Worm (Caenorhabditis elegans) whole organism, L4 larva: ENCODE measurements around the gene nxf-2.

Source experiments
- F37D6.2 ChIP-seq: sonication (generic microtip); optimal IDR thresholded peaks from 2 replicates; lab custom pipeline; 2016; ENCODE audit warnings: mild to moderate bottlenecking, missing genetic modification characterization, missing compliant biosample characterization
- F49E8.2 ChIP-seq: sonication (generic microtip); optimal IDR thresholded peaks from 2 replicates; lab custom pipeline; 2016; ENCODE audit warnings: missing compliant biosample characterization, mild to moderate bottlenecking, missing genetic modification characterization, borderline replicate concordance
- R02D3.7 ChIP-seq: fragments of 150-350 bp; sonication (generic microtip); optimal IDR thresholded peaks from 3 replicates; lab custom pipeline; 2014; ENCODE audit warnings: missing biosample characterization, missing genetic modification characterization
- T20F7.1 ChIP-seq: fragments of 200-800 bp; sonication (Bioruptor generic); optimal IDR thresholded peaks from 2 replicates; lab custom pipeline; 2018; ENCODE audit warnings: mild to moderate bottlenecking, missing genetic modification characterization, missing compliant biosample characterization
- T26A8.4 ChIP-seq: fragments of 200-800 bp; sonication (Bioruptor generic); IDR thresholded peaks from 2 replicates; pipeline ENCODE4 v1.3.6; 2022; ENCODE audit warnings: missing genetic modification characterization, missing compliant biosample characterization
- Y48G9A.11 ChIP-seq: fragments of 200-800 bp; sonication (Bioruptor generic); IDR thresholded peaks from 2 replicates; pipeline ENCODE4 v1.3.6; 2022; ENCODE audit warnings: missing genetic modification reagents, missing genetic modification characterization, missing compliant biosample characterization
- Y5F2A.4 ChIP-seq: fragments of 200-800 bp; sonication (Bioruptor generic); optimal IDR thresholded peaks from 2 replicates; lab custom pipeline; 2018; ENCODE audit warnings: mild to moderate bottlenecking, missing genetic modification characterization, missing compliant biosample characterization
- Y75B8A.6 ChIP-seq: fragments of 200-800 bp; sonication (Bioruptor generic); IDR thresholded peaks from 2 replicates; pipeline ENCODE4 v1.3.6; 2022; ENCODE audit warnings: missing genetic modification reagents, missing genetic modification characterization, missing compliant biosample characterization
- ZK337.2 ChIP-seq: fragments of 200-800 bp; sonication (Bioruptor generic); IDR thresholded peaks from 2 replicates; pipeline ENCODE4 v1.3.6; 2022; ENCODE audit warnings: missing genetic modification reagents, missing genetic modification characterization, missing compliant biosample characterization
- aly-2 ChIP-seq: sonication (generic microtip); optimal IDR thresholded peaks from 2 replicates; lab custom pipeline; 2018; ENCODE audit warnings: missing biosample characterization, missing genetic modification characterization
- ceh-44 ChIP-seq: fragments of 200-800 bp; sonication (Bioruptor generic); IDR thresholded peaks from 2 replicates; pipeline ENCODE4 v1.3.6; 2022; ENCODE audit warnings: missing genetic modification reagents, missing genetic modification characterization, missing compliant biosample characterization
- cey-2 ChIP-seq: sonication (generic microtip); optimal IDR thresholded peaks from 3 replicates; lab custom pipeline; 2017; ENCODE audit warnings: missing genetic modification characterization, mild to moderate bottlenecking, missing compliant biosample characterization, antibody characterized with exemption, borderline replicate concordance; ENCODE audit not compliant: insufficient read depth
- dmd-9 ChIP-seq: fragments of 200-800 bp; sonication (Bioruptor generic); IDR thresholded peaks from 2 replicates; pipeline ENCODE4 v1.3.6; 2022; ENCODE audit warnings: missing genetic modification reagents, missing genetic modification characterization, missing compliant biosample characterization
- duxl-1 ChIP-seq: sonication (generic microtip); optimal IDR thresholded peaks from 2 replicates; lab custom pipeline; 2016; ENCODE audit warnings: mild to moderate bottlenecking, missing genetic modification characterization, moderate library complexity, missing compliant biosample characterization; ENCODE audit not compliant: poor library complexity
- fkh-10 ChIP-seq: fragments of 150-350 bp; optimal IDR thresholded peaks from 2 replicates; lab custom pipeline; 2014; ENCODE audit warnings: missing biosample characterization, missing genetic modification reagents, missing genetic modification characterization
- fos-1 ChIP-seq: fragments of 150-350 bp; optimal IDR thresholded peaks from 2 replicates; lab custom pipeline; 2014; ENCODE audit warnings: missing biosample characterization, missing genetic modification characterization
- gei-8 ChIP-seq: fragments of 200-800 bp; sonication (Bioruptor generic); optimal IDR thresholded peaks from 2 replicates; lab custom pipeline; 2018; ENCODE audit warnings: mild to moderate bottlenecking, missing genetic modification characterization, missing compliant biosample characterization
- hif-1 ChIP-seq, 2 experiments: sonication (generic microtip); optimal IDR thresholded peaks; 2 replicates each; lab custom pipeline; 2016 to 2017; ENCODE audit warnings: missing compliant biosample characterization in 2 of 2, missing genetic modification characterization in 2 of 2, missing genetic modification reagents in 2 of 2, missing genotype in 2 of 2, mild to moderate bottlenecking in 1 of 2
- hlh-11 ChIP-seq: fragments of 200-800 bp; sonication (Bioruptor generic); optimal IDR thresholded peaks from 2 replicates; lab custom pipeline; 2018; ENCODE audit warnings: mild to moderate bottlenecking, missing genetic modification characterization, missing compliant biosample characterization
- hlh-30 ChIP-seq: sonication (generic microtip); optimal IDR thresholded peaks from 2 replicates; lab custom pipeline; 2017; ENCODE audit warnings: antibody characterized with exemption, mild to moderate bottlenecking, missing genetic modification characterization, missing compliant biosample characterization; ENCODE audit not compliant: insufficient read depth
- jun-1 ChIP-seq: fragments of 150-350 bp; optimal IDR thresholded peaks from 2 replicates; lab custom pipeline; 2014; ENCODE audit warnings: missing biosample characterization, missing genetic modification reagents, missing genetic modification characterization
- lin-13 ChIP-seq: fragments of 150-350 bp; optimal IDR thresholded peaks from 2 replicates; lab custom pipeline; 2014; ENCODE audit warnings: missing biosample characterization, missing genetic modification reagents, missing genetic modification characterization
- lin-15B ChIP-seq: fragments of 150-350 bp; sonication (generic microtip); optimal IDR thresholded peaks from 3 replicates; lab custom pipeline; 2014; ENCODE audit warnings: missing biosample characterization, missing genetic modification characterization
- lin-38 ChIP-seq: fragments of 200-800 bp; sonication (Bioruptor generic); IDR thresholded peaks from 2 replicates; pipeline ENCODE4 v1.3.6; 2022; ENCODE audit warnings: missing genetic modification reagents, missing genetic modification characterization, missing compliant biosample characterization
- lir-3 ChIP-seq: sonication (generic microtip); optimal IDR thresholded peaks from 2 replicates; lab custom pipeline; 2016; ENCODE audit warnings: mild to moderate bottlenecking, missing genetic modification characterization, missing compliant biosample characterization
- lsy-2 ChIP-seq, 2 experiments: fragments of 150-350 bp in 1 of 2; sonication (generic microtip) in 1 of 2; optimal IDR thresholded peaks; 2 replicates each; lab custom pipeline; 2014 to 2017; ENCODE audit warnings: missing biosample characterization in 2 of 2, missing genetic modification characterization in 2 of 2
- madf-9 ChIP-seq: fragments of 200-800 bp; sonication (Bioruptor generic); conservative IDR thresholded peaks from 2 replicates; pipeline ENCODE4 v1.3.6; 2022; ENCODE audit warnings: missing genetic modification reagents, missing genetic modification characterization, missing compliant biosample characterization
- mdl-1 ChIP-seq, 2 experiments: fragments of 150-350 bp in 1 of 2; sonication (generic microtip) in 1 of 2; optimal IDR thresholded peaks; 2 replicates each; lab custom pipeline; 2014 to 2017; ENCODE audit warnings: missing biosample characterization in 2 of 2, missing genetic modification characterization in 2 of 2
- mep-1 ChIP-seq: fragments of 150-350 bp; sonication (generic microtip); optimal IDR thresholded peaks from 3 replicates; lab custom pipeline; 2014; ENCODE audit warnings: missing biosample characterization, missing genetic modification characterization
- mes-2 ChIP-seq: sonication (generic microtip); optimal IDR thresholded peaks from 2 replicates; lab custom pipeline; 2016; ENCODE audit warnings: missing genotype, mild to moderate bottlenecking, missing genetic modification characterization, missing compliant biosample characterization; ENCODE audit not compliant: poor library complexity, severe bottlenecking
- nhr-102 ChIP-seq: sonication (generic microtip); optimal IDR thresholded peaks from 2 replicates; lab custom pipeline; 2016; ENCODE audit warnings: mild to moderate bottlenecking, missing genetic modification characterization, moderate library complexity, missing compliant biosample characterization
- nhr-28 ChIP-seq: fragments of 150-350 bp; optimal IDR thresholded peaks from 2 replicates; lab custom pipeline; 2014; ENCODE audit warnings: missing biosample characterization, missing genetic modification characterization
- nhr-41 ChIP-seq: fragments of 200-800 bp; sonication (Bioruptor generic); IDR thresholded peaks from 2 replicates; pipeline ENCODE4 v1.3.6; 2022; ENCODE audit warnings: missing genetic modification reagents, missing genetic modification characterization, missing compliant biosample characterization
- nhr-42 ChIP-seq: fragments of 200-800 bp; sonication (Bioruptor generic); IDR thresholded peaks from 2 replicates; pipeline ENCODE4 v1.3.6; 2022; ENCODE audit warnings: missing genetic modification characterization, missing compliant biosample characterization
- nhr-48 ChIP-seq: sonication (generic microtip); optimal IDR thresholded peaks from 2 replicates; lab custom pipeline; 2016; ENCODE audit warnings: mild to moderate bottlenecking, missing genetic modification characterization, missing compliant biosample characterization
- nhr-76 ChIP-seq: fragments of 150-350 bp; optimal IDR thresholded peaks from 2 replicates; lab custom pipeline; 2014; ENCODE audit warnings: missing biosample characterization, missing genetic modification characterization
- nhr-77 ChIP-seq: fragments of 150-350 bp; optimal IDR thresholded peaks from 2 replicates; lab custom pipeline; 2014; ENCODE audit warnings: missing biosample characterization, missing genetic modification characterization
- pha-4 ChIP-seq, 2 experiments: fragments of 150-350 bp in 1 of 2; fragments of 200-800 bp in 1 of 2; sonication (Bioruptor generic) in 1 of 2; IDR thresholded peaks in 1 of 2; optimal IDR thresholded peaks in 1 of 2; 2 replicates each; pipeline versions ENCODE4 v1.3.6 to Lab custom; 2014 to 2022; ENCODE audit warnings: missing genetic modification characterization in 2 of 2, missing genetic modification reagents in 2 of 2, missing biosample characterization in 1 of 2, missing compliant biosample characterization in 1 of 2
- php-3 ChIP-seq: fragments of 200-800 bp; sonication (Bioruptor generic); IDR thresholded peaks from 2 replicates; pipeline ENCODE4 v1.3.6; 2022; ENCODE audit warnings: missing genetic modification reagents, missing genetic modification characterization, missing compliant biosample characterization
- pqm-1 ChIP-seq: sonication (generic microtip); optimal IDR thresholded peaks from 2 replicates; lab custom pipeline; 2017; ENCODE audit warnings: missing biosample characterization, missing genetic modification characterization
- set-16 ChIP-seq: fragments of 200-800 bp; sonication (Bioruptor generic); IDR thresholded peaks from 2 replicates; pipeline ENCODE4 v1.3.6; 2022; ENCODE audit warnings: missing genetic modification reagents, missing genetic modification characterization, missing compliant biosample characterization
- tra-1 ChIP-seq: fragments of 200-800 bp; sonication (Bioruptor generic); IDR thresholded peaks from 2 replicates; pipeline ENCODE4 v1.3.6; 2022; ENCODE audit warnings: missing genetic modification reagents, missing genetic modification characterization, missing compliant biosample characterization
- unc-130 ChIP-seq: sonication (generic microtip); optimal IDR thresholded peaks from 2 replicates; lab custom pipeline; 2016; ENCODE audit warnings: missing genetic modification reagents, missing genetic modification characterization, missing compliant biosample characterization
- unc-39 ChIP-seq: sonication (generic microtip); optimal IDR thresholded peaks from 2 replicates; lab custom pipeline; 2017; ENCODE audit warnings: missing biosample characterization, missing genetic modification characterization
- unc-62 ChIP-seq, 3 experiments: fragments of 150-350 bp in 1 of 3; sonication (generic microtip); optimal IDR thresholded peaks in 2 of 3; peaks in 1 of 3; 1 replicate in 1 of 3; 2 replicates in 2 of 3; lab custom pipeline; 2014 to 2017; ENCODE audit warnings: missing biosample characterization in 3 of 3, missing genetic modification characterization in 3 of 3, missing genetic modification reagents in 3 of 3, missing genotype in 1 of 3
- zag-1 ChIP-seq: fragments of 150-350 bp; optimal IDR thresholded peaks from 2 replicates; lab custom pipeline; 2014; ENCODE audit warnings: missing biosample characterization, missing genetic modification characterization
- zfp-3 ChIP-seq: fragments of 200-800 bp; sonication (Bioruptor generic); conservative IDR thresholded peaks from 2 replicates; pipeline ENCODE4 v1.3.6; 2022; ENCODE audit warnings: missing genetic modification reagents, missing genetic modification characterization, missing compliant biosample characterization
- ztf-11 ChIP-seq: fragments of 150-350 bp; optimal IDR thresholded peaks from 2 replicates; lab custom pipeline; 2014; ENCODE audit warnings: missing biosample characterization, missing genetic modification characterization
- ztf-7 ChIP-seq: fragments of 150-350 bp; optimal IDR thresholded peaks from 2 replicates; lab custom pipeline; 2014; ENCODE audit warnings: missing biosample characterization, missing genetic modification characterization

nxf-2 gene

DNA sequence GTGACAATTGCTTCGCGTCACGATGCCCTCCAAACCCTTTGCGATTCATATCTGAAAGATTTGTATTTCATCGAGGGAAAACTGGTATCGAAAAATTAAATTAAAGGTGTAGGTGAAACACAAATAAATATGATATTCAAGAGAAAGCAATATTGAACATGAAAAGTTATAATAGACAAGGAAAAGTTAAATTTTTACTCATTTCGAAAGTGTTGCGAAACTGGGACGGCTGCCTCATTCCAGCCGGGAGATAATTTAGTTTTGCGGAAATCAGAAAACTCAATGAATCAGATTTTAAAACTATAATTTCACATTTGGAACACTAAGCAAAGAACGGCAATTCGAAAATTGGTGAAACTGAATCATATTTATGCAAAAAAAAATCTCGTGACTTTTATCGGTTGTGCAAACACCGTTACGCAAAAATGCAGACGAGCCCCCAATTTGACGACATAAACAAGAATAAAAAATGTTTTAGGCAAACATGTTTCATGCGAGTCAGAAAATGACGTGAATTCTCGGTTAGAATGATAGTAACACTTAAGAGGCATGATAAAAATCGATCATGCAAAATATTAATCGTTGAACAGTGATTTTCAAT lies 2.6 kb downstream of the nxf-2 start, which contains the start of the genes nxf-1 and C15H11.11 (continued):
- TF ChIP-seq lsy-2 (tag; optimal IDR thresholded peaks at IDR 0.05; lab: Kevin White, UChicago) (peak in 1 of 2 experiments; percentile 82), pqm-1 (tag; lab: Kevin White, UChicago) (peak; percentile 33), mep-1 (tag; lab: Kevin White, UChicago) (peak; percentile 78), nhr-42 (GFP tag; lab: Robert Waterston, UW) (no peak), nhr-102 (tag; lab: Kevin White, UChicago) (peak; percentile 72), nhr-76 (tag; lab: Kevin White, UChicago) (no peak), lir-3 (no peak), pha-4 (GFP tag; IDR thresholded peaks at IDR 0.05; lab: Robert Waterston, UW) (no peak), pha-4 (tag; optimal IDR thresholded peaks at IDR 0.05; lab: Kevin White, UChicago) (no peak), jun-1 (no peak), zfp-3 (GFP tag; lab: Robert Waterston, UW) (no peak), R02D3.7 (no peak), aly-2 (tag; lab: Kevin White, UChicago) (no peak), zag-1 (tag; lab: Kevin White, UChicago) (no peak), hlh-30 (peak; percentile 99), F49E8.2 (tag; lab: Kevin White, UChicago) (no peak), lin-15B (no peak), mes-2 (peak; percentile 76), hif-1 (tag; optimal IDR thresholded peaks at IDR 0.05; lab: Kevin White, UChicago) (peak in 1 of 2 experiments; percentile 49), gei-8 (GFP tag; lab: Kevin White, UChicago) (no peak), ztf-11 (tag; lab: Kevin White, UChicago) (no peak), Y75B8A.6 (GFP tag; lab: Robert Waterston, UW) (no peak), Y5F2A.4 (GFP tag; lab: Kevin White, UChicago) (no peak), unc-39 (tag; lab: Kevin White, UChicago) (no peak), F37D6.2 (tag; lab: Kevin White, UChicago) (no peak), ZK337.2 (GFP tag; lab: Robert Waterston, UW) (no peak), madf-9 (no peak), nhr-48 (tag; lab: Kevin White, UChicago) (peak; percentile 40), dmd-9 (GFP tag; lab: Robert Waterston, UW) (no peak), cey-2 (tag; lab: Kevin White, UChicago) (no peak), php-3 (GFP tag; lab: Robert Waterston, UW) (peak; percentile 75; the same call in 1 of the 2 replicates), hlh-11 (tag; lab: Kevin White, UChicago) (peak; percentile 84), tra-1 (GFP tag; lab: Robert Waterston, UW) (0 out of 2 replicates have a peak, but pooled peaks have one; percentile 43), nhr-41 (no peak), fos-1 (tag; lab: Kevin White, UChicago) (no peak), unc-62 (GFP tag; optimal IDR thresholded peaks at IDR 0.05 in 1 of 2; lab: Kevin White, UChicago) (no peak), unc-62 (tag; optimal IDR thresholded peaks at IDR 0.05; lab: Kevin White, UChicago) (no peak), Y48G9A.11 (no peak), ceh-44 (GFP tag; lab: Robert Waterston, UW) (no peak), T26A8.4 (GFP tag; lab: Robert Waterston, UW) (peak; percentile 60), fkh-10 (GFP tag; lab: Kevin White, UChicago) (no peak), set-16 (no peak), lin-13 (GFP tag; lab: Kevin White, UChicago) (no peak), duxl-1 (tag; lab: Kevin White, UChicago) (peak; percentile 39), ztf-7 (tag; lab: Kevin White, UChicago) (peak; percentile 74), T20F7.1 (GFP tag; lab: Kevin White, UChicago) (peak; percentile 81), unc-130 (no peak), mdl-1 (tag; optimal IDR thresholded peaks at IDR 0.05; lab: Kevin White, UChicago) (peak in 1 of 2 experiments; percentile 71), nhr-28 (tag; lab: Kevin White, UChicago) (peak; percentile 50), nhr-77 (peak; percentile 76), lin-38 (GFP tag; lab: Robert Waterston, UW) (peak; percentile 72)
